Fruit fly (Drosophila melanogaster) S2 (cell line): ENCODE results near the gene Nmdmc.

ENCODE experiments used
- CG8478 ChIP-seq: fragments of >200 bp; optimal IDR thresholded peaks from 2 replicates; lab custom pipeline; 2018
- CTCF ChIP-seq, 2 experiments: fragments of >200 bp; optimal IDR thresholded peaks; 2 replicates each; lab custom pipeline; 2018

DNA sequence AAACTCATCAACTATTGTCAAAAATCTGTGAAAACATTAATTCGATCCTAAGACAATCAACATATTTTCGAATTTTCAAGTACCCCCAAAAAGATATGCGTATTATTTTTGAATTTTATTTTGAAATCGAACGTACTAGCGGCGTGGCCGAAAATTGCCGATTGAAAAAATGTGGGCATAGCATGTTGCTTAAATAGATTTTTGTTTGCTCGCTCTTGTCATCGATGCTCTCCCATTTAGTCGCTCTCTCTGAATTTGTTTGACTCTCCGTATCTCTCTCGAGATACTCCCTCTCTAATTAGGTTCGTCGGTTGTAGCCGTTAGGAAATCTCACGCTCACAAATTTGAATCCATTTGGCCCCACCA is 6.7 kb upstream of the Nmdmc start:
- TF ChIP-seq CG8478 (lab: Kevin White, UChicago) (no peak), CTCF (optimal IDR thresholded peaks at IDR 0.05; lab: Kevin White, UChicago) (no peak)
